Worm (Caenorhabditis elegans) whole organism, L1 larva: Measurements from ENCODE around the gene T22D1.18.
A peak's percentile ranks its signal among the peaks of the same experiment; 100 is the strongest.

Source experiments
- C16A3.4 ChIP-seq: fragments of 150-350 bp; optimal IDR thresholded peaks from 2 replicates; lab custom pipeline; 2014; ENCODE audit warnings: missing biosample characterization, missing genetic modification characterization
- F16B12.6 ChIP-seq: fragments of 150-350 bp; optimal IDR thresholded peaks from 2 replicates; lab custom pipeline; 2014; ENCODE audit warnings: missing biosample characterization, missing genetic modification characterization
- aha-1 ChIP-seq: fragments of 150-350 bp; optimal IDR thresholded peaks from 2 replicates; lab custom pipeline; 2014; ENCODE audit warnings: missing biosample characterization, missing genetic modification characterization
- blmp-1 ChIP-seq: fragments of 150-350 bp; optimal IDR thresholded peaks from 2 replicates; lab custom pipeline; 2014; ENCODE audit warnings: missing biosample characterization, missing genetic modification characterization
- ceh-82 ChIP-seq, 3 experiments: fragments of 150-350 bp in 1 of 3; sonication (generic microtip) in 2 of 3; optimal IDR thresholded peaks; 2 replicates each; lab custom pipeline; 2014 to 2017; ENCODE audit warnings: missing biosample characterization in 3 of 3, missing genetic modification characterization in 3 of 3
- ceh-90 ChIP-seq: sonication (generic microtip); optimal IDR thresholded peaks from 2 replicates; lab custom pipeline; 2016; ENCODE audit warnings: missing genetic modification characterization, missing compliant biosample characterization
- ces-1 ChIP-seq: fragments of 150-350 bp; optimal IDR thresholded peaks from 2 replicates; lab custom pipeline; 2014; ENCODE audit warnings: missing biosample characterization, missing genetic modification reagents, missing genetic modification characterization
- dpl-1 ChIP-seq, 3 experiments: fragments of 150-350 bp in 2 of 3; sonication (generic microtip) in 1 of 3; optimal IDR thresholded peaks; 2 replicates each; lab custom pipeline; 2014 to 2017; ENCODE audit warnings: missing biosample characterization in 3 of 3, missing genetic modification characterization in 3 of 3, missing genetic modification reagents in 3 of 3
- dsc-1 ChIP-seq: sonication (generic microtip); optimal IDR thresholded peaks from 2 replicates; lab custom pipeline; 2016; ENCODE audit warnings: mild to moderate bottlenecking, missing genetic modification characterization, missing compliant biosample characterization
- efl-3 ChIP-seq: fragments of 200-800 bp; sonication (Bioruptor generic); optimal IDR thresholded peaks from 2 replicates; lab custom pipeline; 2018; ENCODE audit warnings: mild to moderate bottlenecking, missing genetic modification characterization, missing compliant biosample characterization
- egl-13 ChIP-seq: sonication (generic microtip); optimal IDR thresholded peaks from 2 replicates; lab custom pipeline; 2016; ENCODE audit warnings: missing genotype, missing genetic modification reagents, missing genetic modification characterization, missing compliant biosample characterization
- elt-3 ChIP-seq, 6 experiments: fragments of 150-350 bp in 1 of 6; sonication (generic microtip); optimal IDR thresholded peaks; 2 replicates each; lab custom pipeline; 2017 to 2018; ENCODE audit warnings: missing biosample characterization in 6 of 6, missing genetic modification characterization in 6 of 6, inconsistent platforms in 1 of 6
- ets-5 ChIP-seq: fragments of 200-800 bp; sonication (Bioruptor generic); IDR thresholded peaks from 2 replicates; pipeline ENCODE4 v1.3.6; 2022; ENCODE audit warnings: missing genetic modification characterization, missing compliant biosample characterization
- fkh-10 ChIP-seq: sonication (generic microtip); optimal IDR thresholded peaks from 2 replicates; lab custom pipeline; 2017; ENCODE audit warnings: missing biosample characterization, missing genetic modification reagents, missing genetic modification characterization
- hlh-17 ChIP-seq: fragments of 200-800 bp; sonication (Bioruptor generic); optimal IDR thresholded peaks from 2 replicates; lab custom pipeline; 2018; ENCODE audit warnings: missing genetic modification characterization, mild to moderate bottlenecking, missing compliant biosample characterization, moderate library complexity, borderline replicate concordance
- hpl-2 ChIP-seq: fragments of 150-350 bp; optimal IDR thresholded peaks from 2 replicates; lab custom pipeline; 2014; ENCODE audit warnings: missing biosample characterization, missing genetic modification reagents, missing genetic modification characterization
- irx-1 ChIP-seq: sonication (generic microtip); optimal IDR thresholded peaks from 2 replicates; lab custom pipeline; 2016; ENCODE audit warnings: missing genetic modification characterization, missing compliant biosample characterization
- isw-1 ChIP-seq: fragments of 200-800 bp; sonication (Bioruptor generic); IDR thresholded peaks from 2 replicates; pipeline ENCODE4 v1.3.6; 2022; ENCODE audit warnings: missing genetic modification characterization, missing compliant biosample characterization
- jun-1 ChIP-seq: fragments of 150-350 bp; optimal IDR thresholded peaks from 2 replicates; lab custom pipeline; 2014; ENCODE audit warnings: missing biosample characterization, missing genetic modification reagents, missing genetic modification characterization
- lin-14 ChIP-seq: fragments of 200-800 bp; sonication (Bioruptor generic); optimal IDR thresholded peaks from 2 replicates; lab custom pipeline; 2018; ENCODE audit warnings: mild to moderate bottlenecking, missing genetic modification characterization, moderate library complexity, missing compliant biosample characterization
- lin-35 ChIP-seq, 2 experiments: fragments of 150-350 bp; optimal IDR thresholded peaks; 2 replicates each; lab custom pipeline; 2014; ENCODE audit warnings: missing biosample characterization in 2 of 2, missing genetic modification characterization in 2 of 2, missing genetic modification reagents in 2 of 2
- lin-39 ChIP-seq: fragments of 150-350 bp; optimal IDR thresholded peaks from 2 replicates; lab custom pipeline; 2014; ENCODE audit warnings: missing biosample characterization, missing genetic modification reagents, missing genetic modification characterization
- lir-3 ChIP-seq: sonication (generic microtip); optimal IDR thresholded peaks from 2 replicates; lab custom pipeline; 2016; ENCODE audit warnings: mild to moderate bottlenecking, missing genetic modification characterization, moderate library complexity, missing compliant biosample characterization; ENCODE audit not compliant: poor library complexity
- lsy-2 ChIP-seq, 2 experiments: fragments of 150-350 bp; optimal IDR thresholded peaks; 2 replicates each; lab custom pipeline; 2014; ENCODE audit warnings: missing biosample characterization in 2 of 2, missing genetic modification characterization in 2 of 2
- mef-2 ChIP-seq: fragments of 150-350 bp; optimal IDR thresholded peaks from 2 replicates; lab custom pipeline; 2014; ENCODE audit warnings: missing biosample characterization, missing genetic modification characterization
- nhr-11 ChIP-seq: fragments of 150-350 bp; optimal IDR thresholded peaks from 2 replicates; lab custom pipeline; 2014; ENCODE audit warnings: missing biosample characterization, missing genetic modification characterization
- nhr-12 ChIP-seq: sonication (generic microtip); optimal IDR thresholded peaks from 2 replicates; lab custom pipeline; 2017; ENCODE audit warnings: missing biosample characterization, missing genetic modification characterization
- nhr-19 ChIP-seq: fragments of 200-800 bp; sonication (Bioruptor generic); conservative IDR thresholded peaks from 2 replicates; pipeline ENCODE4 v1.3.6; 2022; ENCODE audit warnings: missing genetic modification characterization, missing compliant biosample characterization
- nhr-20 ChIP-seq: sonication (generic microtip); optimal IDR thresholded peaks from 2 replicates; lab custom pipeline; 2016; ENCODE audit warnings: mild to moderate bottlenecking, missing genetic modification characterization, missing compliant biosample characterization
- nhr-47 ChIP-seq: sonication (generic microtip); optimal IDR thresholded peaks from 2 replicates; lab custom pipeline; 2016; ENCODE audit warnings: mild to moderate bottlenecking, missing genetic modification characterization, moderate library complexity, missing compliant biosample characterization
- nhr-71 ChIP-seq: sonication (generic microtip); optimal IDR thresholded peaks from 2 replicates; lab custom pipeline; 2016; ENCODE audit warnings: mild to moderate bottlenecking, missing genetic modification characterization, moderate library complexity, missing compliant biosample characterization
- nhr-76 ChIP-seq: sonication (generic microtip); optimal IDR thresholded peaks from 2 replicates; lab custom pipeline; 2017; ENCODE audit warnings: missing biosample characterization, missing genetic modification characterization
- nhr-84 ChIP-seq: sonication (generic microtip); optimal IDR thresholded peaks from 2 replicates; lab custom pipeline; 2017; ENCODE audit warnings: missing biosample characterization, missing genetic modification characterization
- nhr-85 ChIP-seq: sonication (generic microtip); peaks from one replicate; lab custom pipeline; 2016; ENCODE audit warnings: missing genetic modification characterization, inconsistent platforms, missing compliant biosample characterization
- pag-3 ChIP-seq: sonication (generic microtip); optimal IDR thresholded peaks from 2 replicates; lab custom pipeline; 2017; ENCODE audit warnings: missing genetic modification characterization, mild to moderate bottlenecking, missing compliant biosample characterization, antibody characterized with exemption, borderline replicate concordance; ENCODE audit not compliant: insufficient read depth
- snu-23 ChIP-seq: sonication (generic microtip); optimal IDR thresholded peaks from 2 replicates; lab custom pipeline; 2016; ENCODE audit warnings: missing genetic modification characterization, missing compliant biosample characterization
- sox-4 ChIP-seq: sonication (generic microtip); optimal IDR thresholded peaks from 2 replicates; lab custom pipeline; 2016; ENCODE audit warnings: missing genetic modification characterization, missing compliant biosample characterization
- sptf-1 ChIP-seq: fragments of 150-350 bp; optimal IDR thresholded peaks from 2 replicates; lab custom pipeline; 2014; ENCODE audit warnings: missing biosample characterization, missing genetic modification characterization
- sup-37 ChIP-seq: fragments of 200-800 bp; sonication (Bioruptor generic); optimal IDR thresholded peaks from 2 replicates; lab custom pipeline; 2018; ENCODE audit warnings: mild to moderate bottlenecking, missing genetic modification characterization, missing compliant biosample characterization
- tbx-2 ChIP-seq: sonication (generic microtip); optimal IDR thresholded peaks from 2 replicates; lab custom pipeline; 2016; ENCODE audit warnings: missing genetic modification characterization, missing compliant biosample characterization
- unc-98 ChIP-seq: fragments of 200-800 bp; sonication (Bioruptor generic); IDR thresholded peaks from 2 replicates; pipeline ENCODE4 v1.3.6; 2022; ENCODE audit warnings: missing genetic modification characterization, missing compliant biosample characterization
- xbp-1 ChIP-seq: sonication (generic microtip); optimal IDR thresholded peaks from 2 replicates; lab custom pipeline; 2016; ENCODE audit warnings: missing genetic modification characterization, missing compliant biosample characterization
- zag-1 ChIP-seq: fragments of 150-350 bp; optimal IDR thresholded peaks from 2 replicates; lab custom pipeline; 2014; ENCODE audit warnings: missing biosample characterization, missing genetic modification characterization
- ztf-11 ChIP-seq, 2 experiments: sonication (generic microtip); optimal IDR thresholded peaks; 2 replicates each; lab custom pipeline; 2016 to 2017; ENCODE audit warnings: missing genetic modification characterization in 2 of 2, missing biosample characterization in 1 of 2, missing compliant biosample characterization in 1 of 2
- ztf-4 ChIP-seq: fragments of 150-350 bp; optimal IDR thresholded peaks from 2 replicates; lab custom pipeline; 2014; ENCODE audit warnings: missing biosample characterization, missing genetic modification characterization

Gene T22D1.18

ce11 chrIV:6920063-6920462 lies at the start of gene T22D1.18:
Gene T22D1.18, minus strand, starts transcription at chrIV:6920163.
- TF ChIP-seq nhr-85 (tag; lab: Kevin White, UChicago) (peak; percentile 67), efl-3 (GFP tag; lab: Kevin White, UChicago) (no peak)
- TF ChIP-seq, all 84 proteins: peak for 1

ce11 chrIV:6965192-6965591 lies 45.2 kb upstream of the T22D1.18 start, which contains the start of gene ZK381.2:
Gene ZK381.2, plus strand, starts transcription at chrIV:6965492.
- TF ChIP-seq nhr-47 (tag; lab: Kevin White, UChicago) (no peak), lsy-2 (tag; optimal IDR thresholded peaks at IDR 0.05; lab: Kevin White, UChicago) (no peak), aha-1 (tag; lab: Kevin White, UChicago) (no peak), dsc-1 (tag; lab: Kevin White, UChicago) (no peak), sox-4 (tag; lab: Kevin White, UChicago) (no peak), elt-3 (tag; optimal IDR thresholded peaks at IDR 0.05; lab: Kevin White, UChicago) (no peak), nhr-71 (tag; lab: Kevin White, UChicago) (no peak), pag-3 (tag; lab: Kevin White, UChicago) (no peak), dpl-1 (GFP tag; optimal IDR thresholded peaks at IDR 0.05; lab: Kevin White, UChicago) (no peak), lin-39 (tag; lab: Kevin White, UChicago) (no peak), ceh-82 (tag; optimal IDR thresholded peaks at IDR 0.05; lab: Kevin White, UChicago) (no peak)
- TF ChIP-seq, all 84 proteins: peak for 0

- no peak for TF ChIP-seq nhr-20 (tag; lab: Kevin White, UChicago)
- no peak for TF ChIP-seq sptf-1 (tag; lab: Kevin White, UChicago)
- TF ChIP-seq lin-39 (tag; lab: Kevin White, UChicago) = no peak
- TF ChIP-seq C16A3.4 = no peak
- no peak for TF ChIP-seq nhr-19 (GFP tag; lab: Robert Waterston, UW)
- no peak for TF ChIP-seq sup-37 (GFP tag; lab: Kevin White, UChicago)
- no peak for TF ChIP-seq ztf-11 (tag; optimal IDR thresholded peaks at IDR 0.05; lab: Kevin White, UChicago)
- TF ChIP-seq tbx-2 (tag; lab: Kevin White, UChicago) = no peak
- TF ChIP-seq ceh-90 (tag; lab: Kevin White, UChicago) = no peak
- no peak for TF ChIP-seq blmp-1
- TF ChIP-seq jun-1 (tag; lab: Kevin White, UChicago) = no peak
These were observed 44.5 kb upstream of the T22D1.18 start, which contains the start of gene B0478.3 for ce11 chrIV:6964508-6964907. Gene B0478.3, minus strand, starts transcription at chrIV:6964608.

- TF ChIP-seq xbp-1 (tag; lab: Kevin White, UChicago) (no peak), F16B12.6 (no peak), fkh-10 (GFP tag; lab: Kevin White, UChicago) (peak; percentile 29), mef-2 (tag; lab: Kevin White, UChicago) (no peak), ceh-82 (tag; optimal IDR thresholded peaks at IDR 0.05; lab: Kevin White, UChicago) (peak in 1 of 3 experiments; percentile 16), ztf-4 (tag; lab: Kevin White, UChicago) (no peak), ceh-90 (tag; lab: Kevin White, UChicago) (no peak), ces-1 (GFP tag; lab: Kevin White, UChicago) (peak; percentile 4), isw-1 (GFP tag; lab: Robert Waterston, UW) (no peak), zag-1 (peak; percentile 37), nhr-19 (GFP tag; lab: Robert Waterston, UW) (no peak), sox-4 (tag; lab: Kevin White, UChicago) (no peak), hpl-2 (GFP tag; lab: Kevin White, UChicago) (no peak), nhr-12 (tag; lab: Kevin White, UChicago) (no peak), nhr-76 (tag; lab: Kevin White, UChicago) (no peak), nhr-84 (tag; lab: Kevin White, UChicago) (no peak), lir-3 (no peak), irx-1 (no peak), tbx-2 (tag; lab: Kevin White, UChicago) (no peak), lsy-2 (tag; optimal IDR thresholded peaks at IDR 0.05; lab: Kevin White, UChicago) (peak in 1 of 2 experiments; percentile 17), egl-13 (tag; lab: Kevin White, UChicago) (no peak), lin-14 (peak; percentile 78), aha-1 (tag; lab: Kevin White, UChicago) (no peak), efl-3 (GFP tag; lab: Kevin White, UChicago) (no peak), hlh-17 (GFP tag; lab: Kevin White, UChicago) (no peak), snu-23 (GFP tag; lab: Kevin White, UChicago) (no peak), elt-3 (tag; optimal IDR thresholded peaks at IDR 0.05; lab: Kevin White, UChicago) (no peak), lin-35 (GFP tag; optimal IDR thresholded peaks at IDR 0.05; lab: Kevin White, UChicago) (no peak), nhr-11 (tag; lab: Kevin White, UChicago) (no peak), nhr-71 (tag; lab: Kevin White, UChicago) (no peak), unc-98 (GFP tag; lab: Robert Waterston, UW) (no peak), ets-5 (no peak)
These were observed 39.5 kb upstream of the T22D1.18 start for ce11 chrIV:6959483-6959882.
